Worm (Caenorhabditis elegans) whole organism, L3 larva: ENCODE data around the gene B0507.8.

Source experiments
- R02D3.7 ChIP-seq: fragments of 150-350 bp; optimal IDR thresholded peaks from 2 replicates; lab custom pipeline; 2014; ENCODE audit warnings: missing biosample characterization, missing genetic modification characterization
- hmg-11 ChIP-seq: sonication (generic microtip); optimal IDR thresholded peaks from 2 replicates; lab custom pipeline; 2016; ENCODE audit warnings: missing genetic modification characterization, missing compliant biosample characterization
- mdl-1 ChIP-seq: fragments of 150-350 bp; optimal IDR thresholded peaks from 2 replicates; lab custom pipeline; 2014; ENCODE audit warnings: missing biosample characterization, missing genetic modification characterization

ce11 chrV:8762861-8763260 lies at the start of gene B0507.8:
- TF ChIP-seq hmg-11 (tag; lab: Kevin White, UChicago) (no peak), mdl-1 (tag; lab: Kevin White, UChicago) (no peak), R02D3.7 (no peak)
